Fruit fly (Drosophila melanogaster) whole organism, embryonic: ENCODE data around the gene CG12947.

Experiments
- CG14050 ChIP-seq: fragments of 200-800 bp; sonication (Bioruptor generic); IDR thresholded peaks from 3 replicates; pipeline ENCODE4 v1.3.6; 2022; ENCODE audit warnings: missing biosample characterization, missing genetic modification characterization
- Nf-YB ChIP-seq: fragments of 200-800 bp; sonication (Bioruptor generic); optimal IDR thresholded peaks from 3 replicates; lab custom pipeline; 2019; ENCODE audit warnings: missing biosample characterization, mild to moderate bottlenecking, missing genetic modification characterization, moderate library complexity

DNA sequence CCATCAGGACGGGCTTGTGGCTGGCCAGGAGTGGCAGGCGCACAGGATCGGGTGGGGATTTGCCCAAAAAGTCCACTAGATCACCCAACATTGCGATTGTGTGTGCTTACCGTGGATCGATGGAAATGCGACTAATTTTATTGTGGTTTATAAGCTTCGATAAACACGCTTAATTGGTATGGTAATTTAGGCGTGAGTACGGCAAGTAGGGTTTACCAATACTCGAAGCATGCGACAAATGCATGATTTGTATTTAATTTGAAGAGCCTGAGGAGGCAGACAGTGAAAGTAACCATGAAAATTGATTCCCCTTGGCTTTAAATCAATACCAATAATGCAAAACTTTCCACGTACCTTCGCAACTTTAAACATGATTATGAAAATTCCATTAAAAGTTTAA, 39.9 kb downstream of the CG12947 start, which contains the start of gene CG9458:
- TF ChIP-seq Nf-YB (no peak), CG14050 (GFP tag; lab: Robert Waterston, UW) (no peak)
